Worm (Caenorhabditis elegans): ENCODE results near the gene D1086.17.

D1086.17 gene

DNA sequence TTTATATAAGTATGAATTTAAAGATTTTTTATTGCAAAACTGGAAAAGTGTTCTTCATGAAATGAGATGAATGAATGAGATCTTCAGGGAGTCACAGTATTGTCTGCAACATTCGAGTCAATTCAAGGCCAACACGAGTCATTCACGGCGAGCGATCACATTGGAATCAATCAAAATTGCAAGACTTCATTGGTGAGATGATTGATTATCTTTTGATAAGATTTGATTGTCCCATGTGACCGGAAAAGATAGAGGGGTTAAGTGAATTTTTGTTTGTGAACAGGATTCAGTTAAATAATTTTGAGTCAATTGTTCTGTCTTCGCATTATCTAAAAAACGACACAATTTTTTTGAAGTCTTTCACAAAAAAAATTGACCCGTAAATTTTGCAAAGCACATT lies 27.3 kb downstream of the D1086.17 start:
- peak; percentile 65 for TF ChIP-seq nhr-25 (tag; optimal IDR thresholded peaks at IDR 0.05)
- peak; percentile 72 for TF ChIP-seq nhr-21 (tag; optimal IDR thresholded peaks at IDR 0.05)
- TF ChIP-seq snpc-4 (tag; optimal IDR thresholded peaks at IDR 0.05): no peak
- TF ChIP-seq ceh-16 (tag; optimal IDR thresholded peaks at IDR 0.05): no peak
- no peak for TF ChIP-seq gmeb-1 (tag; optimal IDR thresholded peaks at IDR 0.05)
- peak in 1 of 2 experiments; percentile 3 for TF ChIP-seq mdl-1 (tag; optimal IDR thresholded peaks at IDR 0.05)
- TF ChIP-seq mbf-1 (tag; optimal IDR thresholded peaks at IDR 0.05): no peak
- TF ChIP-seq elt-1 (tag; optimal IDR thresholded peaks at IDR 0.05): no peak
- no peak for TF ChIP-seq ztf-4 (tag; optimal IDR thresholded peaks at IDR 0.05)
- no peak for TF ChIP-seq alr-1 (tag; optimal IDR thresholded peaks at IDR 0.05)
- no peak for TF ChIP-seq unc-62 (GFP tag; optimal IDR thresholded peaks at IDR 0.05)
- TF ChIP-seq nhr-11 (tag; optimal IDR thresholded peaks at IDR 0.05): no peak
- TF ChIP-seq nhr-6 (tag; optimal IDR thresholded peaks at IDR 0.05): no peak
- peak; percentile 57 for TF ChIP-seq sma-3 (GFP tag; optimal IDR thresholded peaks at IDR 0.05)
- no peak for TF ChIP-seq egl-27 (tag; optimal IDR thresholded peaks at IDR 0.05)
- no peak for TF ChIP-seq aly-2 (tag; optimal IDR thresholded peaks at IDR 0.05)
- no peak for TF ChIP-seq R02D3.7 (tag; optimal IDR thresholded peaks at IDR 0.05)
- TF ChIP-seq Y55F3AM.14 (GFP tag; optimal IDR thresholded peaks at IDR 0.05): no peak
- no peak for TF ChIP-seq nhr-23 (tag; optimal IDR thresholded peaks at IDR 0.05)
- TF ChIP-seq unc-39 (tag; optimal IDR thresholded peaks at IDR 0.05): no peak
- TF ChIP-seq fos-1 (tag; optimal IDR thresholded peaks at IDR 0.05): peak; percentile 26
- TF ChIP-seq F13H6.1 (tag; optimal IDR thresholded peaks at IDR 0.05): no peak
- TF ChIP-seq zag-1 (tag; optimal IDR thresholded peaks at IDR 0.05): no peak
- TF ChIP-seq sma-9 (GFP tag; optimal IDR thresholded peaks at IDR 0.05): peak; percentile 84
- TF ChIP-seq sma-9 (tag; optimal IDR thresholded peaks at IDR 0.05): no peak
- no peak for TF ChIP-seq ama-1 (optimal IDR thresholded peaks at IDR 0.05)
- TF ChIP-seq nhr-12 (tag; optimal IDR thresholded peaks at IDR 0.05): no peak
- TF ChIP-seq blmp-1 (tag; optimal IDR thresholded peaks at IDR 0.05; ENCODE audit: insufficient read depth): no peak
- TF ChIP-seq C34F6.9 (tag; optimal IDR thresholded peaks at IDR 0.05): no peak
- no peak for TF ChIP-seq elt-3 (tag; optimal IDR thresholded peaks at IDR 0.05)
- no peak for TF ChIP-seq ztf-11 (tag; optimal IDR thresholded peaks at IDR 0.05)
- TF ChIP-seq nhr-10 (tag; optimal IDR thresholded peaks at IDR 0.05): no peak
- peak; percentile 24 for TF ChIP-seq mab-5 (tag; optimal IDR thresholded peaks at IDR 0.05)
- TF ChIP-seq lin-11 (tag; optimal IDR thresholded peaks at IDR 0.05): no peak
- TF ChIP-seq ztf-1 (GFP tag; conservative IDR thresholded peaks at IDR 0.05): no peak
- no peak for TF ChIP-seq ceh-82 (tag; optimal IDR thresholded peaks at IDR 0.05)
- no peak for TF ChIP-seq lin-39 (tag; optimal IDR thresholded peaks at IDR 0.05)
- TF ChIP-seq ZK546.5 (tag; optimal IDR thresholded peaks at IDR 0.05): no peak
- no peak for TF ChIP-seq dmd-4 (tag; optimal IDR thresholded peaks at IDR 0.05)
- TF ChIP-seq nhr-237 (tag; optimal IDR thresholded peaks at IDR 0.05): no peak
- TF ChIP-seq skn-1 (tag; optimal IDR thresholded peaks at IDR 0.05): no peak
- no peak for TF ChIP-seq sem-4 (tag; optimal IDR thresholded peaks at IDR 0.05)

DNA sequence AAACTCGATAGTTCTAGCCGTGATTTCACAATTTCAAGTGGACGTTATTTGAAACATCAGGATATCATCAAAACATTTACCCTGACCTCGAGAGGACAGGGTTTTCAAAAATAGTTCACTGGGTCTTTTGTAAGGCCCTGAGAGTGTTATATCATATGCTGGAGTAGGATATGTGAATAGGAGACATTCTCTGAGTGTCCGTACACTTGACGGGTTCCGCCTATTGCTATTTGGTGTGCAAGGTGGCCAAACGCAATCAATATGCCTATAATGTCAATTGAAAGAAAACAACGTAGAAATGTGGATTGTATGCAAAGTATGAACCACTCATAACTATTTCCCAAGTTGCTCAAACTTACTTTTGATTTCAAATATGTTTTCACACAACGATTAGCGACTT lies 29.7 kb downstream of the D1086.17 start:
- TF ChIP-seq nhr-6 (tag; optimal IDR thresholded peaks at IDR 0.05) (no peak), fos-1 (tag; optimal IDR thresholded peaks at IDR 0.05) (no peak)

DNA sequence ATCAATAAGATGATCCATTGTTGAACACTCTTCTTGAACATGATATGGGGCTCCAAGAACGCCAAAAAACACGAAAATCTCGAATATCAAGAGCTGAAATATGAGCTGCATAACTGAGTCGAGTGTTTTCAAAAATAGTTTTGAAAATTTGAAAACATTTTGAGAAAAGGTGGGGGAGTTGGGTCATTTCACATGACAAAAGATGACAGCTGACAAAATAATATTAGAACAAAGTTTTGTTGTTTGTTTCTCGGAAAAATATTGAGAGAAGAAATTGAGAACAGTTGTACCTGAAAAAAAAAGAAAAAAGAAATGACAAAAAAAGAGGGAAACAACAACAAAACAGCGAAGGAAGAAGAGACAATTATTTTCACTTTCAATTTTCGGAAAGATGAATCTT lies 30.9 kb downstream of the D1086.17 start, which contains the start of the genes D1086.2 and D1086.1:
Gene D1086.2 (minus strand): TSS at position 150 of the 400 bp plus-strand sequence.
Gene D1086.1 (plus strand): TSS at position 340 of the 400 bp plus-strand sequence.
- TF ChIP-seq F13H6.1 (tag; optimal IDR thresholded peaks at IDR 0.05): peak; percentile 53
- no peak for TF ChIP-seq mdl-1 (tag; optimal IDR thresholded peaks at IDR 0.05)
- TF ChIP-seq nhr-129 (tag; optimal IDR thresholded peaks at IDR 0.05): peak; percentile 23

Data from whole organism, L2 larva.